Worm (Caenorhabditis elegans) whole organism, L4 larva: ENCODE results near the gene fbxl-5.

Source experiments
- ama-1 ChIP-seq: fragments of 150-350 bp; optimal IDR thresholded peaks from 2 replicates; lab custom pipeline; 2014; ENCODE audit warnings: inconsistent platforms, mixed read lengths
- ceh-62 ChIP-seq: sonication (generic microtip); optimal IDR thresholded peaks from 2 replicates; lab custom pipeline; 2017; ENCODE audit warnings: missing biosample characterization, missing genetic modification characterization
- lsy-2 ChIP-seq, 2 experiments: fragments of 150-350 bp in 1 of 2; sonication (generic microtip) in 1 of 2; optimal IDR thresholded peaks; 2 replicates each; lab custom pipeline; 2014 to 2017; ENCODE audit warnings: missing biosample characterization in 2 of 2, missing genetic modification characterization in 2 of 2
- mep-1 ChIP-seq: fragments of 150-350 bp; sonication (generic microtip); optimal IDR thresholded peaks from 3 replicates; lab custom pipeline; 2014; ENCODE audit warnings: missing biosample characterization, missing genetic modification characterization
- pha-4 ChIP-seq, 2 experiments: fragments of 150-350 bp in 1 of 2; fragments of 200-800 bp in 1 of 2; sonication (Bioruptor generic) in 1 of 2; IDR thresholded peaks in 1 of 2; optimal IDR thresholded peaks in 1 of 2; 2 replicates each; pipeline versions ENCODE4 v1.3.6 to Lab custom; 2014 to 2022; ENCODE audit warnings: missing genetic modification characterization in 2 of 2, missing genetic modification reagents in 2 of 2, missing biosample characterization in 1 of 2, missing compliant biosample characterization in 1 of 2
- rbr-2 ChIP-seq: sonication (generic microtip); optimal IDR thresholded peaks from 2 replicates; lab custom pipeline; 2016; ENCODE audit warnings: missing genotype, missing genetic modification characterization, missing compliant biosample characterization

- no peak for TF ChIP-seq ceh-62 (tag; lab: Kevin White, UChicago)
- no peak for TF ChIP-seq rbr-2 (tag; lab: Kevin White, UChicago)
- TF ChIP-seq pha-4 (GFP tag; IDR thresholded peaks at IDR 0.05; lab: Robert Waterston, UW), result no peak
- TF ChIP-seq pha-4 (tag; optimal IDR thresholded peaks at IDR 0.05; lab: Kevin White, UChicago), result no peak
- TF ChIP-seq mep-1 (tag; lab: Kevin White, UChicago), result no peak
- TF ChIP-seq ama-1 (lab: Kevin White, UChicago), result no peak
- TF ChIP-seq lsy-2 (tag; optimal IDR thresholded peaks at IDR 0.05; lab: Kevin White, UChicago), result no peak
These were observed 11.8 kb downstream of the fbxl-5 start, which contains the start of gene T05B11.4 for ce11 chrV:7754557-7754956.
